Fruit fly (Drosophila melanogaster) whole organism, embryonic: ENCODE measurements around the gene Trs20.

ENCODE experiments used
- Atf-2 ChIP-seq: fragments of 200-800 bp; sonication (Bioruptor generic); optimal IDR thresholded peaks from 2 replicates; lab custom pipeline; 2016; ENCODE audit warnings: missing biosample characterization, missing genetic modification characterization
- Bdp1 ChIP-seq: fragments of 200-800 bp; sonication (Bioruptor generic); optimal IDR thresholded peaks from 3 replicates; lab custom pipeline; 2016; ENCODE audit warnings: missing biosample characterization, missing genetic modification characterization
- CG10147 ChIP-seq: fragments of 200-800 bp; sonication (Bioruptor generic); optimal IDR thresholded peaks from 2 replicates; lab custom pipeline; 2019; ENCODE audit warnings: missing biosample characterization, mild to moderate bottlenecking, missing genetic modification characterization, moderate library complexity
- CG11504 ChIP-seq: fragments of 200-800 bp; sonication (Bioruptor generic); optimal IDR thresholded peaks from 3 replicates; lab custom pipeline; 2019; ENCODE audit warnings: missing biosample characterization, mild to moderate bottlenecking, missing genetic modification characterization, moderate library complexity
- CG11560 ChIP-seq: fragments of 200-800 bp; sonication (Bioruptor generic); IDR thresholded peaks from 3 replicates; pipeline ENCODE4 v1.3.6; 2022; ENCODE audit warnings: missing biosample characterization, missing genetic modification characterization
- CG12071 ChIP-seq: fragments of 200-800 bp; sonication (Bioruptor generic); optimal IDR thresholded peaks from 3 replicates; lab custom pipeline; 2018; ENCODE audit warnings: missing biosample characterization, mild to moderate bottlenecking, missing genetic modification characterization
- CG12236 ChIP-seq: fragments of 200-800 bp; sonication (Bioruptor generic); optimal IDR thresholded peaks from 2 replicates; lab custom pipeline; 2016; ENCODE audit warnings: missing biosample characterization, missing genetic modification characterization
- CG12391 ChIP-seq: fragments of 200-800 bp; sonication (Bioruptor generic); optimal IDR thresholded peaks from 3 replicates; lab custom pipeline; 2018; ENCODE audit warnings: missing biosample characterization, mild to moderate bottlenecking, missing genetic modification characterization, moderate library complexity
- CG1603 ChIP-seq: fragments of 200-800 bp; sonication (Bioruptor generic); optimal IDR thresholded peaks from 2 replicates; lab custom pipeline; 2019; ENCODE audit warnings: missing biosample characterization, mild to moderate bottlenecking, missing genetic modification characterization, moderate library complexity
- CG17568 ChIP-seq: fragments of 200-800 bp; sonication (Bioruptor generic); optimal IDR thresholded peaks from 2 replicates; lab custom pipeline; 2018; ENCODE audit warnings: missing biosample characterization, mild to moderate bottlenecking, missing genetic modification characterization, moderate library complexity
- CG17612 ChIP-seq: fragments of 200-800 bp; sonication (Bioruptor generic); IDR thresholded peaks from 2 replicates; pipeline ENCODE4 v1.3.6; 2022; ENCODE audit warnings: missing biosample characterization, missing genetic modification characterization
- CG1832 ChIP-seq: fragments of 200-800 bp; sonication (Bioruptor generic); optimal IDR thresholded peaks from 2 replicates; lab custom pipeline; 2017; ENCODE audit warnings: missing biosample characterization, mild to moderate bottlenecking, missing genetic modification characterization, inconsistent platforms
- CG3281 ChIP-seq: fragments of 200-800 bp; sonication (Bioruptor generic); optimal IDR thresholded peaks from 3 replicates; lab custom pipeline; 2017; ENCODE audit warnings: missing biosample characterization, mild to moderate bottlenecking, missing genetic modification characterization
- CG4404 ChIP-seq: fragments of 200-800 bp; sonication (Bioruptor generic); IDR thresholded peaks from 2 replicates; pipeline ENCODE4 v1.3.6; 2022; ENCODE audit warnings: missing biosample characterization, missing genetic modification characterization
- CG6765 ChIP-seq: fragments of 200-800 bp; sonication (Bioruptor generic); optimal IDR thresholded peaks from 3 replicates; lab custom pipeline; 2017; ENCODE audit warnings: missing biosample characterization, mild to moderate bottlenecking, missing genetic modification characterization
- CG7357 ChIP-seq: fragments of 200-800 bp; sonication (Bioruptor generic); IDR thresholded peaks from 3 replicates; pipeline ENCODE4 v1.3.6; 2022; ENCODE audit warnings: missing biosample characterization, missing genetic modification characterization
- CG7928 ChIP-seq: fragments of 200-800 bp; sonication (Bioruptor generic); optimal IDR thresholded peaks from 2 replicates; lab custom pipeline; 2017; ENCODE audit warnings: missing biosample characterization, mild to moderate bottlenecking, missing genetic modification characterization
- CG8290 ChIP-seq, 3 experiments: fragments of 200-800 bp; sonication (Bioruptor generic); optimal IDR thresholded peaks; 2 replicates each; lab custom pipeline; 2016 to 2019; ENCODE audit warnings: missing biosample characterization in 3 of 3, missing genetic modification characterization in 3 of 3, mild to moderate bottlenecking in 2 of 3, moderate library complexity in 1 of 3
- CG8944 ChIP-seq: fragments of 200-800 bp; sonication (Bioruptor generic); optimal IDR thresholded peaks from 3 replicates; lab custom pipeline; 2016; ENCODE audit warnings: missing biosample characterization, missing genetic modification characterization
- CG9437 ChIP-seq: fragments of 200-800 bp; sonication (Bioruptor generic); optimal IDR thresholded peaks from 2 replicates; lab custom pipeline; 2018; ENCODE audit warnings: missing biosample characterization, mild to moderate bottlenecking, missing genetic modification characterization
- CoRest ChIP-seq: fragments of 200-800 bp; sonication (Bioruptor generic); optimal IDR thresholded peaks from 3 replicates; lab custom pipeline; 2018; ENCODE audit warnings: missing biosample characterization, mild to moderate bottlenecking, missing genetic modification characterization, moderate library complexity
- E2f2 ChIP-seq: fragments of 200-800 bp; sonication (Bioruptor generic); IDR thresholded peaks from 2 replicates; pipeline ENCODE4 v1.3.6; 2022; ENCODE audit warnings: missing biosample characterization, missing genetic modification characterization
- Hey ChIP-seq: fragments of 200-800 bp; sonication (Bioruptor generic); optimal IDR thresholded peaks from 3 replicates; lab custom pipeline; 2018; ENCODE audit warnings: missing biosample characterization, mild to moderate bottlenecking, missing genetic modification characterization
- MBD-R2 ChIP-seq: fragments of 200-800 bp; sonication (Bioruptor generic); IDR thresholded peaks from 2 replicates; pipeline ENCODE4 v1.3.6; 2022; ENCODE audit warnings: missing biosample characterization, missing genetic modification characterization
- NC2α ChIP-seq: fragments of 200-800 bp; sonication (Bioruptor generic); optimal IDR thresholded peaks from 2 replicates; lab custom pipeline; 2016; ENCODE audit warnings: missing biosample characterization, missing genetic modification characterization
- Side ChIP-seq: fragments of 200-800 bp; sonication (Bioruptor generic); optimal IDR thresholded peaks from 2 replicates; lab custom pipeline; 2016; ENCODE audit warnings: missing biosample characterization, missing genetic modification characterization
- caup ChIP-seq: fragments of 200-800 bp; sonication (Bioruptor generic); optimal IDR thresholded peaks from 3 replicates; lab custom pipeline; 2017; ENCODE audit warnings: missing biosample characterization, mild to moderate bottlenecking, missing genetic modification characterization, moderate library complexity; ENCODE audit not compliant: severe bottlenecking
- chinmo ChIP-seq: fragments of 200-800 bp; sonication (Bioruptor generic); IDR thresholded peaks from 4 replicates; pipeline ENCODE4 v1.3.6; 2022; ENCODE audit warnings: missing biosample characterization, missing genetic modification characterization; ENCODE audit not compliant: partially characterized antibody
- cwo ChIP-seq: fragments of 200-800 bp; sonication (Bioruptor generic); optimal IDR thresholded peaks from 3 replicates; lab custom pipeline; 2017; ENCODE audit warnings: missing biosample characterization, missing genetic modification characterization, mild to moderate bottlenecking, moderate library complexity, missing genetic modification reagents
- dysf ChIP-seq: fragments of 200-800 bp; sonication (Bioruptor generic); IDR thresholded peaks from 3 replicates; pipeline ENCODE4 v1.3.6; 2022; ENCODE audit warnings: missing biosample characterization, missing genetic modification characterization
- exex ChIP-seq: fragments of 200-800 bp; sonication (Bioruptor generic); optimal IDR thresholded peaks from 4 replicates; lab custom pipeline; 2018; ENCODE audit warnings: missing biosample characterization, mild to moderate bottlenecking, missing genetic modification characterization, moderate library complexity
- gsb ChIP-seq: fragments of 200-800 bp; sonication (Bioruptor generic); IDR thresholded peaks from 2 replicates; pipeline ENCODE4 v1.3.6; 2022; ENCODE audit warnings: missing biosample characterization, missing genetic modification characterization
- h ChIP-seq: fragments of >200 bp; optimal IDR thresholded peaks from 2 replicates; lab custom pipeline; 2017
- hkb ChIP-seq, 2 experiments: fragments of 200-800 bp in 1 of 2; fragments of >200 bp in 1 of 2; sonication (Bioruptor generic) in 1 of 2; IDR thresholded peaks in 1 of 2; optimal IDR thresholded peaks in 1 of 2; 2 replicates each; pipeline versions ENCODE4 v1.3.6 to Lab custom; 2017 to 2022; ENCODE audit warnings: missing biosample characterization in 1 of 2, missing genetic modification characterization in 1 of 2
- jigr1 ChIP-seq: fragments of 200-800 bp; sonication (Bioruptor generic); IDR thresholded peaks from 3 replicates; pipeline ENCODE4 v1.3.6; 2022; ENCODE audit warnings: missing biosample characterization, missing genetic modification characterization
- lmd ChIP-seq: fragments of 200-800 bp; sonication (Bioruptor generic); IDR thresholded peaks from 2 replicates; pipeline ENCODE4 v1.3.6; 2022; ENCODE audit warnings: missing biosample characterization, missing genetic modification characterization
- lov ChIP-seq, 2 experiments: fragments of 200-800 bp in 1 of 2; fragments of >200 bp in 1 of 2; sonication (Bioruptor generic) in 1 of 2; IDR thresholded peaks in 1 of 2; optimal IDR thresholded peaks in 1 of 2; 2 replicates in 1 of 2; 3 replicates in 1 of 2; pipeline versions ENCODE4 v1.3.6 to Lab custom; 2017 to 2022; ENCODE audit warnings: missing biosample characterization in 1 of 2, missing genetic modification characterization in 1 of 2
- oc ChIP-seq: fragments of 200-800 bp; sonication (Bioruptor generic); optimal IDR thresholded peaks from 2 replicates; lab custom pipeline; 2018; ENCODE audit warnings: missing biosample characterization, mild to moderate bottlenecking, missing genetic modification characterization, moderate library complexity
- pb ChIP-seq: fragments of 200-800 bp; sonication (Bioruptor generic); optimal IDR thresholded peaks from 3 replicates; lab custom pipeline; 2016; ENCODE audit warnings: missing biosample characterization, missing genetic modification characterization
- phol ChIP-seq: fragments of 200-800 bp; sonication (Bioruptor generic); optimal IDR thresholded peaks from 3 replicates; lab custom pipeline; 2018; ENCODE audit warnings: missing biosample characterization, mild to moderate bottlenecking, missing genetic modification characterization, moderate library complexity
- pzg ChIP-seq: fragments of 200-800 bp; sonication (Bioruptor generic); optimal IDR thresholded peaks from 3 replicates; lab custom pipeline; 2018; ENCODE audit warnings: missing biosample characterization, mild to moderate bottlenecking, missing genetic modification characterization, moderate library complexity
- seq ChIP-seq: fragments of 200-800 bp; sonication (Bioruptor generic); IDR thresholded peaks from 2 replicates; pipeline ENCODE4 v1.3.6; 2022; ENCODE audit warnings: missing biosample characterization, missing genetic modification characterization
- tio ChIP-seq: fragments of 200-800 bp; sonication (Bioruptor generic); optimal IDR thresholded peaks from 2 replicates; lab custom pipeline; 2017; ENCODE audit warnings: missing biosample characterization, missing genetic modification characterization, inconsistent platforms
- tna ChIP-seq: fragments of 200-800 bp; sonication (Bioruptor generic); IDR thresholded peaks from 2 replicates; pipeline ENCODE4 v1.3.6; 2022; ENCODE audit warnings: missing biosample characterization, missing genetic modification characterization; ENCODE audit not compliant: partially characterized antibody
- ttk ChIP-seq: fragments of 200-800 bp; sonication (Bioruptor generic); IDR thresholded peaks from 2 replicates; pipeline ENCODE4 v2.1.2; 2022; ENCODE audit warnings: missing biosample characterization, missing genetic modification characterization
- vvl ChIP-seq: fragments of 200-800 bp; sonication (Bioruptor generic); IDR thresholded peaks from 2 replicates; pipeline ENCODE4 v1.3.6; 2022; ENCODE audit warnings: missing biosample characterization, missing genetic modification characterization
- zen2 ChIP-seq: fragments of 200-800 bp; sonication (Bioruptor generic); IDR thresholded peaks from 3 replicates; pipeline ENCODE4 v1.3.6; 2022; ENCODE audit warnings: missing biosample characterization, missing genetic modification characterization; ENCODE audit not compliant: partially characterized antibody

Gene Trs20

dm6 chr3L:16149418-16150160, 18.2 kb upstream of the Trs20 start (continued):
- peak; percentile 8 for TF ChIP-seq CG3281 (GFP tag; lab: Kevin White, UChicago)
- peak; percentile 87; the same call in 3 of the 4 replicates for TF ChIP-seq chinmo (GFP tag; lab: Robert Waterston, UW)
- peak; percentile 74 for TF ChIP-seq cwo (GFP tag; lab: Kevin White, UChicago)
- peak; percentile 23 for TF ChIP-seq Side (GFP tag; lab: Kevin White, UChicago)
- TF ChIP-seq CoRest (tag; lab: Kevin White, UChicago) = peak; percentile 30
- TF ChIP-seq pzg (GFP tag; lab: Kevin White, UChicago) = no peak
- peak; percentile 52; the same call in 2 of the 3 replicates for TF ChIP-seq dysf
- peak; percentile 32 for TF ChIP-seq CG8944
- peak; percentile 17; the same call in 1 of the 2 replicates for TF ChIP-seq lmd (GFP tag; lab: Robert Waterston, UW)
- no peak for TF ChIP-seq zen2 (GFP tag; lab: Robert Waterston, UW)
- no peak for TF ChIP-seq pb (GFP tag; lab: Kevin White, UChicago)
- no peak for TF ChIP-seq CG12236 (GFP tag; lab: Kevin White, UChicago)
- peak; percentile 54 for TF ChIP-seq exex (tag; lab: Kevin White, UChicago)
- peak; percentile 29 for TF ChIP-seq phol
- peak; percentile 44 for TF ChIP-seq CG11504 (tag; lab: Kevin White, UChicago)
- TF ChIP-seq CG9437 (GFP tag; lab: Kevin White, UChicago) = peak; percentile 53
- 0 out of 2 replicates have a peak, but pooled peaks have one; percentile 11 for TF ChIP-seq gsb (GFP tag; lab: Robert Waterston, UW)
- peak; percentile 15 for TF ChIP-seq CG1603 (tag; lab: Kevin White, UChicago)
- TF ChIP-seq tna (GFP tag; lab: Robert Waterston, UW) = 0 out of 2 replicates have a peak, but pooled peaks have one; percentile 14
- TF ChIP-seq CG17568 (GFP tag; lab: Kevin White, UChicago) = no peak
- TF ChIP-seq hkb (optimal IDR thresholded peaks at IDR 0.05; lab: Kevin White, UChicago) = no peak
- TF ChIP-seq hkb (GFP tag; IDR thresholded peaks at IDR 0.05; lab: Robert Waterston, UW) = no peak
- TF ChIP-seq CG17612 (GFP tag; lab: Robert Waterston, UW) = no peak
- no peak for TF ChIP-seq lov (optimal IDR thresholded peaks at IDR 0.05; lab: Kevin White, UChicago)
- no peak for TF ChIP-seq lov (GFP tag; IDR thresholded peaks at IDR 0.05; lab: Robert Waterston, UW)
- peak; percentile 21 for TF ChIP-seq CG6765
- TF ChIP-seq Atf-2 (GFP tag; lab: Kevin White, UChicago) = peak; percentile 22
- 0 out of 2 replicates have a peak, but pooled peaks have one; percentile 21 for TF ChIP-seq E2f2 (GFP tag; lab: Robert Waterston, UW)
- TF ChIP-seq CG4404 = no peak
- TF ChIP-seq CG8290 (GFP tag; optimal IDR thresholded peaks at IDR 0.05; lab: Kevin White, UChicago) = no peak
- TF ChIP-seq CG8290 (tag; optimal IDR thresholded peaks at IDR 0.05; lab: Kevin White, UChicago) = peak in 1 of 2 experiments; percentile 32
- TF ChIP-seq CG7357 (GFP tag; lab: Robert Waterston, UW) = 0 out of 3 replicates have a peak, but pooled peaks have one; percentile 49
- TF ChIP-seq Bdp1 (GFP tag; lab: Kevin White, UChicago) = no peak
- TF ChIP-seq CG12071 (GFP tag; lab: Kevin White, UChicago) = no peak
- peak; percentile 34; the same call in 1 of the 3 replicates for TF ChIP-seq CG11560 (tag; lab: Robert Waterston, UW)
- TF ChIP-seq CG10147 = peak; percentile 43
- TF ChIP-seq CG1832 (GFP tag; lab: Kevin White, UChicago) = peak; percentile 36
- no peak for TF ChIP-seq NC2α (GFP tag; lab: Kevin White, UChicago)
- peak; percentile 38 for TF ChIP-seq CG12391 (tag; lab: Kevin White, UChicago)
- 0 out of 2 replicates have a peak, but pooled peaks have one; percentile 8 for TF ChIP-seq MBD-R2 (GFP tag; lab: Robert Waterston, UW)
- TF ChIP-seq oc (tag; lab: Kevin White, UChicago) = no peak
- TF ChIP-seq vvl (GFP tag; lab: Robert Waterston, UW) = 0 out of 2 replicates have a peak, but pooled peaks have one; percentile 25
- no peak for TF ChIP-seq h (lab: Kevin White, UChicago)
- TF ChIP-seq Hey = peak; percentile 38
- TF ChIP-seq seq (GFP tag; lab: Robert Waterston, UW) = 0 out of 2 replicates have a peak, but pooled peaks have one; percentile 26
- TF ChIP-seq tio (GFP tag; lab: Kevin White, UChicago) = peak; percentile 40
- TF ChIP-seq CG7928 = no peak
- TF ChIP-seq jigr1 (GFP tag; lab: Robert Waterston, UW) = no peak
- no peak for TF ChIP-seq ttk (GFP tag; lab: Robert Waterston, UW)
- peak; percentile 11 for TF ChIP-seq caup (GFP tag; lab: Kevin White, UChicago)
